Worm (Caenorhabditis elegans): ENCODE results near the gene dct-18.
A peak's percentile ranks its signal among the peaks of the same experiment; 100 is the strongest.

DNA sequence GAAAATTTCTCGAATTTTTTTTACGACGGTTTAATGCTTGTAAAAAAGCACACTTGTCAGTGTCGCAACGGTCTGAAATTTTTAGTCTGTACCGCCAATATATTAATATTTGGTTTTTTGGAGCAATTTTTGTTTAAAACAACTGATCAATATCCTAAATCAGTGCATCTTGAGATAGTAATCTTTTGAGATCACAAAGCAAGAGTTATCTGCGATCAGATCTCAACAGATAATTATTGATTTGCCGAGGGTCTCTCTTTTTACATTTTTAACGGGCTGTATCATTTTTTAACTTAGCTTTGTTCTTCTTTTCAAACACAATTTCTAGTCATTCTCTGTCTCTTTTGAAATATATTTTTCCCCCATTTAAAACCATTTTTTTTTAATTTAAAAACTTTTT, 33.5 kb downstream of the dct-18 start:
- TF ChIP-seq unc-62 (GFP tag; optimal IDR thresholded peaks at IDR 0.05) (no peak), ztf-11 (tag; optimal IDR thresholded peaks at IDR 0.05) (no peak), elt-3 (tag; optimal IDR thresholded peaks at IDR 0.05) (no peak), mep-1 (tag; optimal IDR thresholded peaks at IDR 0.05) (no peak), tbx-8 (GFP tag; optimal IDR thresholded peaks at IDR 0.05) (no peak), sptf-1 (tag; optimal IDR thresholded peaks at IDR 0.05) (no peak), zip-8 (tag; optimal IDR thresholded peaks at IDR 0.05) (no peak), unc-39 (tag; optimal IDR thresholded peaks at IDR 0.05) (no peak), nhr-237 (tag; optimal IDR thresholded peaks at IDR 0.05) (no peak), hlh-1 (tag; optimal IDR thresholded peaks at IDR 0.05) (no peak), lin-13 (tag; optimal IDR thresholded peaks at IDR 0.05) (no peak), lsy-2 (tag; optimal IDR thresholded peaks at IDR 0.05) (no peak), blmp-1 (tag; optimal IDR thresholded peaks at IDR 0.05) (no peak), elt-1 (tag; optimal IDR thresholded peaks at IDR 0.05; ENCODE audit: borderline replicate concordance, insufficient read depth) (peak; percentile 90)

Data from whole organism, mixed stage, embryonic.